Fruit fly (Drosophila melanogaster) whole organism, embryonic: ENCODE results near the gene Rm62.

Experiments used
- Ada2b ChIP-seq: fragments of 200-800 bp; sonication (Bioruptor generic); IDR thresholded peaks from 2 replicates; pipeline ENCODE4 v1.3.6; 2022; ENCODE audit warnings: missing biosample characterization, missing genetic modification characterization
- Atf-2 ChIP-seq: fragments of 200-800 bp; sonication (Bioruptor generic); optimal IDR thresholded peaks from 2 replicates; lab custom pipeline; 2016; ENCODE audit warnings: missing biosample characterization, missing genetic modification characterization
- CG12391 ChIP-seq: fragments of 200-800 bp; sonication (Bioruptor generic); optimal IDR thresholded peaks from 3 replicates; lab custom pipeline; 2018; ENCODE audit warnings: missing biosample characterization, mild to moderate bottlenecking, missing genetic modification characterization, moderate library complexity
- CG12769 ChIP-seq: fragments of 200-800 bp; sonication (Bioruptor generic); optimal IDR thresholded peaks from 2 replicates; lab custom pipeline; 2019; ENCODE audit warnings: missing biosample characterization, mild to moderate bottlenecking, missing genetic modification characterization, moderate library complexity
- CG15269 ChIP-seq: fragments of 200-800 bp; sonication (Bioruptor generic); optimal IDR thresholded peaks from 2 replicates; lab custom pipeline; 2018; ENCODE audit warnings: missing biosample characterization, mild to moderate bottlenecking, missing genetic modification characterization, moderate library complexity
- CG1529 ChIP-seq: fragments of 200-800 bp; sonication (Bioruptor generic); optimal IDR thresholded peaks from 3 replicates; lab custom pipeline; 2018; ENCODE audit warnings: missing biosample characterization, missing genetic modification characterization
- CG17361 ChIP-seq: fragments of 200-800 bp; sonication (Bioruptor generic); IDR thresholded peaks from 3 replicates; pipeline ENCODE4 v1.3.6; 2022; ENCODE audit warnings: missing biosample characterization, missing genetic modification characterization
- CG1792 ChIP-seq: fragments of 200-800 bp; sonication (Bioruptor generic); optimal IDR thresholded peaks from 2 replicates; lab custom pipeline; 2016; ENCODE audit warnings: missing biosample characterization, missing genetic modification characterization
- CG2678 ChIP-seq: fragments of 200-800 bp; sonication (Bioruptor generic); optimal IDR thresholded peaks from 3 replicates; lab custom pipeline; 2019; ENCODE audit warnings: missing biosample characterization, mild to moderate bottlenecking, missing genetic modification characterization, moderate library complexity
- CG2889 ChIP-seq: fragments of 200-800 bp; sonication (Bioruptor generic); IDR thresholded peaks from 3 replicates; pipeline ENCODE4 v1.3.6; 2022; ENCODE audit warnings: missing biosample characterization, missing genetic modification characterization
- CG32532 ChIP-seq: fragments of 200-800 bp; sonication (Bioruptor generic); IDR thresholded peaks from 2 replicates; pipeline ENCODE4 v1.3.6; 2022; ENCODE audit warnings: missing biosample characterization, missing genetic modification characterization
- CG34224 ChIP-seq: fragments of 200-800 bp; sonication (Bioruptor generic); IDR thresholded peaks from 3 replicates; pipeline ENCODE4 v1.3.6; 2022; ENCODE audit warnings: missing biosample characterization, missing genetic modification characterization; ENCODE audit not compliant: partially characterized antibody
- CG3995 ChIP-seq: fragments of 200-800 bp; sonication (Bioruptor generic); optimal IDR thresholded peaks from 3 replicates; lab custom pipeline; 2016; ENCODE audit warnings: missing biosample characterization, missing genetic modification characterization
- CG6272 ChIP-seq: fragments of 200-800 bp; sonication (Bioruptor generic); IDR thresholded peaks from 2 replicates; pipeline ENCODE4 v1.3.6; 2022; ENCODE audit warnings: missing biosample characterization, missing genetic modification characterization
- CG6765 ChIP-seq: fragments of 200-800 bp; sonication (Bioruptor generic); optimal IDR thresholded peaks from 3 replicates; lab custom pipeline; 2017; ENCODE audit warnings: missing biosample characterization, mild to moderate bottlenecking, missing genetic modification characterization
- CG8281 ChIP-seq: fragments of 200-800 bp; sonication (Bioruptor generic); optimal IDR thresholded peaks from 2 replicates; lab custom pipeline; 2018; ENCODE audit warnings: missing biosample characterization, mild to moderate bottlenecking, missing genetic modification characterization, moderate library complexity
- CG8359 ChIP-seq: fragments of 200-800 bp; sonication (Bioruptor generic); optimal IDR thresholded peaks from 2 replicates; lab custom pipeline; 2017; ENCODE audit warnings: missing biosample characterization, mild to moderate bottlenecking, missing genetic modification characterization, borderline replicate concordance
- CG8478 ChIP-seq: fragments of >200 bp; optimal IDR thresholded peaks from 2 replicates; lab custom pipeline; 2018
- CG8944 ChIP-seq: fragments of 200-800 bp; sonication (Bioruptor generic); optimal IDR thresholded peaks from 3 replicates; lab custom pipeline; 2016; ENCODE audit warnings: missing biosample characterization, missing genetic modification characterization
- CG9817 ChIP-seq: fragments of 200-800 bp; sonication (Bioruptor generic); optimal IDR thresholded peaks from 2 replicates; lab custom pipeline; 2018; ENCODE audit warnings: missing biosample characterization, mild to moderate bottlenecking, missing genetic modification characterization, moderate library complexity
- CG9876 ChIP-seq: fragments of 200-800 bp; sonication (Bioruptor generic); optimal IDR thresholded peaks from 2 replicates; lab custom pipeline; 2016; ENCODE audit warnings: missing biosample characterization, missing genetic modification characterization
- Dbx ChIP-seq: fragments of 200-800 bp; sonication (Bioruptor generic); IDR thresholded peaks from 3 replicates; pipeline ENCODE4 v1.3.6; 2022; ENCODE audit warnings: missing biosample characterization, missing genetic modification characterization
- Dfd ChIP-seq, 2 experiments: fragments of >200 bp; optimal IDR thresholded peaks; 2 replicates each; lab custom pipeline; 2017; ENCODE audit warnings: missing biosample characterization in 2 of 2, missing genetic modification characterization in 2 of 2
- E2f2 ChIP-seq: fragments of 200-800 bp; sonication (Bioruptor generic); IDR thresholded peaks from 2 replicates; pipeline ENCODE4 v1.3.6; 2022; ENCODE audit warnings: missing biosample characterization, missing genetic modification characterization
- Ets97D ChIP-seq: fragments of 200-800 bp; sonication (Bioruptor generic); optimal IDR thresholded peaks from 3 replicates; lab custom pipeline; 2016; ENCODE audit warnings: missing biosample characterization, missing genetic modification characterization
- Hr39 ChIP-seq: fragments of >200 bp; optimal IDR thresholded peaks from 2 replicates; lab custom pipeline; 2017
- MBD-R2 ChIP-seq: fragments of 200-800 bp; sonication (Bioruptor generic); IDR thresholded peaks from 2 replicates; pipeline ENCODE4 v1.3.6; 2022; ENCODE audit warnings: missing biosample characterization, missing genetic modification characterization
- Med ChIP-seq: fragments of 200-800 bp; sonication (Bioruptor generic); peaks from one replicate; lab custom pipeline; 2016; ENCODE audit warnings: missing biosample characterization, missing genetic modification characterization, mild to moderate bottlenecking, inconsistent platforms, moderate library complexity
- NFAT ChIP-seq: fragments of 200-800 bp; sonication (Bioruptor generic); IDR thresholded peaks from 2 replicates; pipeline ENCODE4 v1.3.6; 2022; ENCODE audit warnings: missing biosample characterization, missing genetic modification characterization
- Nf-YC ChIP-seq: fragments of 200-800 bp; optimal IDR thresholded peaks from 3 replicates; lab custom pipeline; 2019; ENCODE audit warnings: missing biosample characterization, mild to moderate bottlenecking, missing genetic modification characterization, moderate library complexity
- Sry-δ ChIP-seq: fragments of 200-800 bp; sonication (Bioruptor generic); optimal IDR thresholded peaks from 2 replicates; lab custom pipeline; 2016; ENCODE audit warnings: missing biosample characterization, missing genetic modification characterization
- Stat92E ChIP-seq, 3 experiments: fragments of >200 bp in 2 of 3; fragments of 200-800 bp in 1 of 3; sonication (Bioruptor generic) in 1 of 3; optimal IDR thresholded peaks; 2 replicates each; lab custom pipeline; 2017 to 2019; ENCODE audit warnings: missing biosample characterization in 3 of 3, missing genetic modification characterization in 3 of 3, mild to moderate bottlenecking in 1 of 3, moderate library complexity in 1 of 3
- Trl ChIP-seq, 3 experiments: fragments of >200 bp in 2 of 3; fragments of 200-800 bp in 1 of 3; sonication (Bioruptor generic) in 1 of 3; optimal IDR thresholded peaks; 2 replicates in 1 of 3; 3 replicates in 2 of 3; lab custom pipeline; 2016 to 2017; ENCODE audit warnings: missing biosample characterization in 1 of 3, missing genetic modification characterization in 1 of 3
- Usf ChIP-seq: fragments of 200-800 bp; sonication (Bioruptor generic); optimal IDR thresholded peaks from 2 replicates; lab custom pipeline; 2017; ENCODE audit warnings: missing genotype, missing biosample characterization, missing genetic modification characterization
- Vsx1 ChIP-seq: fragments of 200-800 bp; sonication (Bioruptor generic); optimal IDR thresholded peaks from 2 replicates; lab custom pipeline; 2017; ENCODE audit warnings: missing biosample characterization, mild to moderate bottlenecking, missing genetic modification characterization, missing genetic modification reagents
- Xbp1 ChIP-seq: fragments of 200-800 bp; sonication (Bioruptor generic); optimal IDR thresholded peaks from 3 replicates; lab custom pipeline; 2016; ENCODE audit warnings: missing biosample characterization, mild to moderate bottlenecking, missing genetic modification characterization
- abd-A ChIP-seq: fragments of 200-800 bp; sonication (Bioruptor generic); optimal IDR thresholded peaks from 3 replicates; lab custom pipeline; 2019; ENCODE audit warnings: missing biosample characterization, mild to moderate bottlenecking, missing genetic modification characterization, moderate library complexity
- cas ChIP-seq: fragments of 200-800 bp; sonication (Bioruptor generic); IDR thresholded peaks from 2 replicates; pipeline ENCODE4 v1.3.6; 2022; ENCODE audit warnings: missing biosample characterization, missing genetic modification characterization
- ci ChIP-seq: fragments of 200-800 bp; sonication (Bioruptor generic); IDR thresholded peaks from 3 replicates; pipeline ENCODE4 v1.3.6; 2022; ENCODE audit warnings: missing biosample characterization, missing genetic modification characterization
- dimm ChIP-seq: fragments of 200-800 bp; sonication (Bioruptor generic); IDR thresholded peaks from 2 replicates; pipeline ENCODE4 v1.3.6; 2022; ENCODE audit warnings: missing biosample characterization, missing genetic modification characterization
- eyg ChIP-seq: fragments of 200-800 bp; sonication (Bioruptor generic); optimal IDR thresholded peaks from 3 replicates; lab custom pipeline; 2016; ENCODE audit warnings: missing biosample characterization, missing genetic modification characterization
- fd64A ChIP-seq: fragments of 200-800 bp; sonication (Bioruptor generic); optimal IDR thresholded peaks from 3 replicates; lab custom pipeline; 2018; ENCODE audit warnings: missing biosample characterization, mild to moderate bottlenecking, missing genetic modification characterization
- fu2 ChIP-seq: fragments of 200-800 bp; sonication (Bioruptor generic); optimal IDR thresholded peaks from 2 replicates; lab custom pipeline; 2016; ENCODE audit warnings: missing biosample characterization, missing genetic modification characterization
- gfzf ChIP-seq: fragments of 200-800 bp; sonication (Bioruptor generic); optimal IDR thresholded peaks from 2 replicates; lab custom pipeline; 2016; ENCODE audit warnings: missing biosample characterization, mild to moderate bottlenecking, missing genetic modification characterization, moderate library complexity
- mirr ChIP-seq: fragments of 200-800 bp; sonication (Bioruptor generic); optimal IDR thresholded peaks from 3 replicates; lab custom pipeline; 2018; ENCODE audit warnings: missing biosample characterization, mild to moderate bottlenecking, missing genetic modification characterization
- nau ChIP-seq: fragments of 200-800 bp; sonication (Bioruptor generic); optimal IDR thresholded peaks from 3 replicates; lab custom pipeline; 2017; ENCODE audit warnings: missing biosample characterization, mild to moderate bottlenecking, missing genetic modification characterization, missing genetic modification reagents
- nom ChIP-seq: fragments of 200-800 bp; sonication (Bioruptor generic); optimal IDR thresholded peaks from 2 replicates; lab custom pipeline; 2017; ENCODE audit warnings: missing biosample characterization, missing genetic modification characterization, mild to moderate bottlenecking, moderate library complexity, missing genetic modification reagents
- sug ChIP-seq: fragments of 200-800 bp; optimal IDR thresholded peaks from 2 replicates; lab custom pipeline; 2019; ENCODE audit warnings: missing biosample characterization, mild to moderate bottlenecking, missing genetic modification characterization, moderate library complexity
- tgo ChIP-seq: fragments of 200-800 bp; sonication (Bioruptor generic); IDR thresholded peaks from 3 replicates; pipeline ENCODE4 v1.3.6; 2022; ENCODE audit warnings: missing biosample characterization, missing genetic modification characterization
- tin ChIP-seq: fragments of 200-800 bp; sonication (Bioruptor generic); optimal IDR thresholded peaks from 3 replicates; lab custom pipeline; 2016; ENCODE audit warnings: missing biosample characterization, missing genetic modification characterization
- tio ChIP-seq: fragments of 200-800 bp; sonication (Bioruptor generic); optimal IDR thresholded peaks from 2 replicates; lab custom pipeline; 2017; ENCODE audit warnings: missing biosample characterization, missing genetic modification characterization, inconsistent platforms
- tx ChIP-seq: fragments of 200-800 bp; sonication (Bioruptor generic); optimal IDR thresholded peaks from 2 replicates; lab custom pipeline; 2016; ENCODE audit warnings: missing biosample characterization, missing genetic modification characterization

The Rm62 gene

dm6 chr3R:6006595-6006994, 1.8 kb downstream of the Rm62 start:
- TF ChIP-seq Trl (optimal IDR thresholded peaks at IDR 0.05; lab: Kevin White, UChicago) (no peak), Trl (GFP tag; optimal IDR thresholded peaks at IDR 0.05; lab: Kevin White, UChicago) (no peak), CG1792 (no peak), Atf-2 (GFP tag; lab: Kevin White, UChicago) (no peak), CG15269 (tag; lab: Kevin White, UChicago) (no peak), ci (GFP tag; lab: Robert Waterston, UW) (0 out of 3 replicates have a peak, but pooled peaks have one; percentile 20), eyg (GFP tag; lab: Kevin White, UChicago) (no peak), Ada2b (GFP tag; lab: Robert Waterston, UW) (no peak), fd64A (no peak), CG8281 (tag; lab: Kevin White, UChicago) (no peak), Stat92E (GFP tag; optimal IDR thresholded peaks at IDR 0.05; lab: Kevin White, UChicago) (no peak), E2f2 (GFP tag; lab: Robert Waterston, UW) (no peak), CG8359 (GFP tag; lab: Kevin White, UChicago) (no peak), Ets97D (GFP tag; lab: Kevin White, UChicago) (no peak), Vsx1 (GFP tag; lab: Kevin White, UChicago) (no peak), gfzf (GFP tag; lab: Kevin White, UChicago) (no peak), CG8944 (GFP tag; lab: Kevin White, UChicago) (no peak), tx (no peak), CG34224 (GFP tag; lab: Robert Waterston, UW) (no peak), CG9817 (tag; lab: Kevin White, UChicago) (no peak), sug (tag; lab: Kevin White, UChicago) (peak; percentile 1), CG2678 (tag; lab: Kevin White, UChicago) (no peak), nau (GFP tag; lab: Kevin White, UChicago) (no peak), tio (no peak), Dbx (GFP tag; lab: Robert Waterston, UW) (no peak), MBD-R2 (GFP tag; lab: Robert Waterston, UW) (0 out of 2 replicates have a peak, but pooled peaks have one; percentile 16), Sry-δ (GFP tag; lab: Kevin White, UChicago) (no peak), tin (GFP tag; lab: Kevin White, UChicago) (no peak), nom (GFP tag; lab: Kevin White, UChicago) (no peak), CG3995 (no peak), Dfd (GFP tag; optimal IDR thresholded peaks at IDR 0.05; lab: Kevin White, UChicago) (no peak), Hr39 (lab: Kevin White, UChicago) (no peak), CG12391 (tag; lab: Kevin White, UChicago) (no peak), cas (GFP tag; lab: Robert Waterston, UW) (no peak), CG2889 (no peak), Nf-YC (tag; lab: Kevin White, UChicago) (no peak), fu2 (GFP tag; lab: Kevin White, UChicago) (no peak), NFAT (GFP tag; lab: Robert Waterston, UW) (peak; percentile 18; the same call in 1 of the 2 replicates), Xbp1 (GFP tag; lab: Kevin White, UChicago) (no peak), CG12769 (tag; lab: Kevin White, UChicago) (peak; percentile 37), CG17361 (GFP tag; lab: Robert Waterston, UW) (no peak), CG32532 (GFP tag; lab: Robert Waterston, UW) (0 out of 2 replicates have a peak, but pooled peaks have one; percentile 5), Med (GFP tag; lab: Kevin White, UChicago) (peak; percentile 89), CG8478 (lab: Kevin White, UChicago) (no peak), CG1529 (no peak), tgo (no peak), CG6272 (GFP tag; lab: Robert Waterston, UW) (no peak), abd-A (tag; lab: Kevin White, UChicago) (no peak), CG9876 (GFP tag; lab: Kevin White, UChicago) (no peak), mirr (GFP tag; lab: Kevin White, UChicago) (peak; percentile 6), dimm (no peak), Usf (GFP tag; lab: Kevin White, UChicago) (no peak), CG6765 (no peak)
